Fruit fly (Drosophila melanogaster): ENCODE measurements around the gene CG11178.

DNA sequence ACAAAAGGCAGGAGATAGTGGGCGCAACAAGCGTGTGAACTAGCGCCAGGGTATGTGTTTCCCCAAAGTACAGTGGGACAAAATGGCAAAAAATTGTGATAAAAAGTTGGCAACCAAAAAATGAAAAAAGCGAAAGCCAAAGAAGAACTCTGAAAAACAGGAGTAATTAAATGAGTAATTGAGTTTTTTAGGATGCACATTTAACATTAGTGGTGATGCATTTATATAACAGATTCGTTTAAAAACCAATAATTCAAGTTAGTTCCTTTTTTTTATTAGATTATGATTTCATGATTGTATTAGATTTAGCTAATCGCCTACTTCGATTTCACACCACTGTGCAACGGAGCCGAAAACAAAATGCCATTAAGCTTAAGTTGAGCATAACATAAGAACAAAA lies 33.1 kb upstream of the CG11178 start:
- TF ChIP-seq eg (GFP tag; IDR thresholded peaks at IDR 0.05) (peak; percentile 47; the same call in 2 of the 3 replicates), CG8319 (GFP tag; optimal IDR thresholded peaks at IDR 0.05) (no peak), Lpt (GFP tag; optimal IDR thresholded peaks at IDR 0.05) (peak; percentile 55), CG11762 (GFP tag; optimal IDR thresholded peaks at IDR 0.05; ENCODE audit: insufficient read depth) (no peak), esn (GFP tag; optimal IDR thresholded peaks at IDR 0.05) (peak; percentile 43), Met (GFP tag; optimal IDR thresholded peaks at IDR 0.05) (peak; percentile 60), CG31627 (GFP tag; optimal IDR thresholded peaks at IDR 0.05) (peak; percentile 54), CG6854 (GFP tag; optimal IDR thresholded peaks at IDR 0.05) (no peak), ss (GFP tag; optimal IDR thresholded peaks at IDR 0.05) (no peak), CG9139 (GFP tag; optimal IDR thresholded peaks at IDR 0.05) (no peak), CG3032 (tag; optimal IDR thresholded peaks at IDR 0.05) (peak; percentile 14), lz (GFP tag; optimal IDR thresholded peaks at IDR 0.05) (peak; percentile 42), Gug (GFP tag; IDR thresholded peaks at IDR 0.05) (peak; percentile 47)
